Fruit fly (Drosophila melanogaster) whole organism, embryonic: ENCODE data around the gene fz4.

Source experiments
- Antp ChIP-seq: fragments of 200-800 bp; sonication (Bioruptor generic); optimal IDR thresholded peaks from 3 replicates; lab custom pipeline; 2016; ENCODE audit warnings: missing biosample characterization, missing genetic modification characterization
- CG10267 ChIP-seq: fragments of 200-800 bp; sonication (Bioruptor generic); optimal IDR thresholded peaks from 2 replicates; lab custom pipeline; 2018; ENCODE audit warnings: missing biosample characterization, mild to moderate bottlenecking, missing genetic modification characterization, moderate library complexity
- CG15696 ChIP-seq: fragments of 200-800 bp; sonication (Bioruptor generic); optimal IDR thresholded peaks from 2 replicates; lab custom pipeline; 2019; ENCODE audit warnings: missing biosample characterization, mild to moderate bottlenecking, missing genetic modification characterization, moderate library complexity
- CG16779 ChIP-seq: fragments of 200-800 bp; sonication (Bioruptor generic); IDR thresholded peaks from 2 replicates; pipeline ENCODE4 v1.3.6; 2022; ENCODE audit warnings: missing biosample characterization, missing genetic modification characterization
- CG1832 ChIP-seq: fragments of 200-800 bp; sonication (Bioruptor generic); optimal IDR thresholded peaks from 2 replicates; lab custom pipeline; 2017; ENCODE audit warnings: missing biosample characterization, mild to moderate bottlenecking, missing genetic modification characterization, inconsistent platforms
- CG2889 ChIP-seq: fragments of 200-800 bp; sonication (Bioruptor generic); IDR thresholded peaks from 3 replicates; pipeline ENCODE4 v1.3.6; 2022; ENCODE audit warnings: missing biosample characterization, missing genetic modification characterization
- CG30431 ChIP-seq: fragments of 200-800 bp; sonication (Bioruptor generic); optimal IDR thresholded peaks from 2 replicates; lab custom pipeline; 2017; ENCODE audit warnings: missing biosample characterization, missing genetic modification characterization
- CG3838 ChIP-seq: fragments of 200-800 bp; sonication (Bioruptor generic); optimal IDR thresholded peaks from 3 replicates; lab custom pipeline; 2016; ENCODE audit warnings: missing biosample characterization, missing genetic modification characterization
- CG3995 ChIP-seq: fragments of 200-800 bp; sonication (Bioruptor generic); optimal IDR thresholded peaks from 3 replicates; lab custom pipeline; 2016; ENCODE audit warnings: missing biosample characterization, missing genetic modification characterization
- CG4328 ChIP-seq: fragments of 200-800 bp; sonication (Bioruptor generic); optimal IDR thresholded peaks from 3 replicates; lab custom pipeline; 2017; ENCODE audit warnings: missing biosample characterization, missing genetic modification reagents, missing genetic modification characterization
- CG4617 ChIP-seq: fragments of 200-800 bp; sonication (Bioruptor generic); optimal IDR thresholded peaks from 3 replicates; lab custom pipeline; 2016; ENCODE audit warnings: missing biosample characterization, missing genetic modification characterization, borderline replicate concordance
- CG4707 ChIP-seq: fragments of 200-800 bp; sonication (Bioruptor generic); optimal IDR thresholded peaks from 2 replicates; lab custom pipeline; 2018; ENCODE audit warnings: missing biosample characterization, mild to moderate bottlenecking, missing genetic modification characterization, moderate library complexity
- CG4730 ChIP-seq: fragments of 200-800 bp; sonication (Bioruptor generic); IDR thresholded peaks from 2 replicates; pipeline ENCODE4 v1.3.6; 2022; ENCODE audit warnings: missing biosample characterization, missing genetic modification characterization
- CG4854 ChIP-seq: fragments of 200-800 bp; sonication (Bioruptor generic); optimal IDR thresholded peaks from 2 replicates; lab custom pipeline; 2016; ENCODE audit warnings: missing biosample characterization, missing genetic modification characterization, inconsistent platforms
- CG7928 ChIP-seq: fragments of 200-800 bp; sonication (Bioruptor generic); optimal IDR thresholded peaks from 2 replicates; lab custom pipeline; 2017; ENCODE audit warnings: missing biosample characterization, mild to moderate bottlenecking, missing genetic modification characterization
- Dad ChIP-seq: fragments of 200-800 bp; sonication (Bioruptor generic); optimal IDR thresholded peaks from 3 replicates; lab custom pipeline; 2016; ENCODE audit warnings: missing biosample characterization, missing genetic modification characterization
- Deaf1 ChIP-seq: fragments of 200-800 bp; optimal IDR thresholded peaks from 3 replicates; lab custom pipeline; 2019; ENCODE audit warnings: missing biosample characterization, mild to moderate bottlenecking, missing genetic modification characterization, moderate library complexity
- Dfd ChIP-seq, 2 experiments: fragments of >200 bp; optimal IDR thresholded peaks; 2 replicates each; lab custom pipeline; 2017; ENCODE audit warnings: missing biosample characterization in 2 of 2, missing genetic modification characterization in 2 of 2
- Ets97D ChIP-seq: fragments of 200-800 bp; sonication (Bioruptor generic); optimal IDR thresholded peaks from 3 replicates; lab custom pipeline; 2016; ENCODE audit warnings: missing biosample characterization, missing genetic modification characterization
- HLHmδ ChIP-seq: fragments of 200-800 bp; sonication (Bioruptor generic); optimal IDR thresholded peaks from 2 replicates; lab custom pipeline; 2018; ENCODE audit warnings: missing biosample characterization, mild to moderate bottlenecking, missing genetic modification characterization, moderate library complexity
- Hand ChIP-seq: fragments of 200-800 bp; sonication (Bioruptor generic); optimal IDR thresholded peaks from 2 replicates; lab custom pipeline; 2017; ENCODE audit warnings: mild to moderate bottlenecking, missing biosample characterization, missing genetic modification reagents, missing genetic modification characterization
- HmgD ChIP-seq: fragments of 200-800 bp; sonication (Bioruptor generic); optimal IDR thresholded peaks from 3 replicates; lab custom pipeline; 2016; ENCODE audit warnings: missing biosample characterization, missing genetic modification characterization
- Hmr ChIP-seq: fragments of 200-800 bp; sonication (Bioruptor generic); optimal IDR thresholded peaks from 3 replicates; lab custom pipeline; 2017; ENCODE audit warnings: mild to moderate bottlenecking, missing biosample characterization, missing genetic modification reagents, missing genetic modification characterization
- Hr51 ChIP-seq, 2 experiments: fragments of 200-800 bp; sonication (Bioruptor generic); optimal IDR thresholded peaks; 2 replicates in 1 of 2; 3 replicates in 1 of 2; lab custom pipeline; 2016 to 2018; ENCODE audit warnings: missing biosample characterization in 2 of 2, missing genetic modification characterization in 2 of 2, mild to moderate bottlenecking in 1 of 2, moderate library complexity in 1 of 2
- Lhr ChIP-seq: fragments of 200-800 bp; sonication (Bioruptor generic); optimal IDR thresholded peaks from 3 replicates; lab custom pipeline; 2017; ENCODE audit warnings: mild to moderate bottlenecking, missing biosample characterization, missing genetic modification reagents, missing genetic modification characterization
- MTF-1 ChIP-seq: fragments of 200-800 bp; sonication (Bioruptor generic); optimal IDR thresholded peaks from 2 replicates; lab custom pipeline; 2018; ENCODE audit warnings: missing biosample characterization, mild to moderate bottlenecking, missing genetic modification characterization, borderline replicate concordance
- Max ChIP-seq: fragments of 200-800 bp; sonication (Bioruptor generic); optimal IDR thresholded peaks from 2 replicates; lab custom pipeline; 2016; ENCODE audit warnings: missing biosample characterization, mild to moderate bottlenecking, missing genetic modification characterization
- PHDP ChIP-seq: fragments of 200-800 bp; sonication (Bioruptor generic); optimal IDR thresholded peaks from 3 replicates; lab custom pipeline; 2018; ENCODE audit warnings: missing biosample characterization, mild to moderate bottlenecking, missing genetic modification characterization, moderate library complexity
- Ravus ChIP-seq: fragments of 200-800 bp; sonication (Bioruptor generic); IDR thresholded peaks from 2 replicates; pipeline ENCODE4 v1.3.6; 2022; ENCODE audit warnings: missing biosample characterization, missing genetic modification characterization
- Sin3A ChIP-seq: fragments of >200 bp; optimal IDR thresholded peaks from 2 replicates; lab custom pipeline; 2018
- Six4 ChIP-seq: fragments of 200-800 bp; sonication (Bioruptor generic); optimal IDR thresholded peaks from 2 replicates; lab custom pipeline; 2016; ENCODE audit warnings: missing biosample characterization, missing genetic modification characterization
- Sox102F ChIP-seq: fragments of 200-800 bp; sonication (Bioruptor generic); optimal IDR thresholded peaks from 2 replicates; lab custom pipeline; 2018; ENCODE audit warnings: missing biosample characterization, mild to moderate bottlenecking, missing genetic modification characterization, moderate library complexity
- Xrp1 ChIP-seq: fragments of 200-800 bp; sonication (Bioruptor generic); IDR thresholded peaks from 2 replicates; pipeline ENCODE4 v1.3.6; 2022; ENCODE audit warnings: missing biosample characterization, missing genetic modification characterization
- ash1 ChIP-seq: fragments of 200-800 bp; sonication (Bioruptor generic); optimal IDR thresholded peaks from 2 replicates; lab custom pipeline; 2018; ENCODE audit warnings: missing biosample characterization, mild to moderate bottlenecking, missing genetic modification characterization
- crol ChIP-seq: fragments of 200-800 bp; sonication (Bioruptor generic); IDR thresholded peaks from 2 replicates; pipeline ENCODE4 v1.3.6; 2022; ENCODE audit warnings: missing biosample characterization, missing genetic modification characterization
- dimm ChIP-seq: fragments of 200-800 bp; sonication (Bioruptor generic); IDR thresholded peaks from 2 replicates; pipeline ENCODE4 v1.3.6; 2022; ENCODE audit warnings: missing biosample characterization, missing genetic modification characterization
- esg ChIP-seq: fragments of 200-800 bp; sonication (Bioruptor generic); conservative IDR thresholded peaks from 2 replicates; pipeline ENCODE4 v1.3.6; 2022; ENCODE audit warnings: missing biosample characterization, missing genetic modification characterization
- grn ChIP-seq: fragments of 200-800 bp; sonication (Bioruptor generic); optimal IDR thresholded peaks from 3 replicates; lab custom pipeline; 2017; ENCODE audit warnings: missing biosample characterization, missing genetic modification characterization
- hkb ChIP-seq, 2 experiments: fragments of 200-800 bp in 1 of 2; fragments of >200 bp in 1 of 2; sonication (Bioruptor generic) in 1 of 2; IDR thresholded peaks in 1 of 2; optimal IDR thresholded peaks in 1 of 2; 2 replicates each; pipeline versions ENCODE4 v1.3.6 to Lab custom; 2017 to 2022; ENCODE audit warnings: missing biosample characterization in 1 of 2, missing genetic modification characterization in 1 of 2
- ken ChIP-seq: fragments of 200-800 bp; sonication (Bioruptor generic); IDR thresholded peaks from 3 replicates; pipeline ENCODE4 v1.3.6; 2022; ENCODE audit warnings: missing biosample characterization, missing genetic modification characterization
- klu ChIP-seq: fragments of 200-800 bp; sonication (Bioruptor generic); IDR thresholded peaks from 2 replicates; pipeline ENCODE4 v1.3.6; 2022; ENCODE audit warnings: missing biosample characterization, missing genetic modification characterization
- mirr ChIP-seq: fragments of 200-800 bp; sonication (Bioruptor generic); optimal IDR thresholded peaks from 3 replicates; lab custom pipeline; 2018; ENCODE audit warnings: missing biosample characterization, mild to moderate bottlenecking, missing genetic modification characterization
- phol ChIP-seq: fragments of 200-800 bp; sonication (Bioruptor generic); optimal IDR thresholded peaks from 3 replicates; lab custom pipeline; 2018; ENCODE audit warnings: missing biosample characterization, mild to moderate bottlenecking, missing genetic modification characterization, moderate library complexity
- ro ChIP-seq: fragments of 200-800 bp; sonication (Bioruptor generic); IDR thresholded peaks from 2 replicates; pipeline ENCODE4 v1.3.6; 2022; ENCODE audit warnings: missing biosample characterization, missing genetic modification characterization
- sqz ChIP-seq: fragments of 200-800 bp; sonication (Bioruptor generic); optimal IDR thresholded peaks from 3 replicates; lab custom pipeline; 2018; ENCODE audit warnings: missing biosample characterization, mild to moderate bottlenecking, missing genetic modification characterization
- sr ChIP-seq: fragments of 200-800 bp; sonication (Bioruptor generic); IDR thresholded peaks from 3 replicates; pipeline ENCODE4 v1.3.6; 2022; ENCODE audit warnings: missing biosample characterization, missing genetic modification characterization
- sug ChIP-seq: fragments of 200-800 bp; optimal IDR thresholded peaks from 2 replicates; lab custom pipeline; 2019; ENCODE audit warnings: missing biosample characterization, mild to moderate bottlenecking, missing genetic modification characterization, moderate library complexity
- tup ChIP-seq: fragments of 200-800 bp; sonication (Bioruptor generic); optimal IDR thresholded peaks from 2 replicates; lab custom pipeline; 2016; ENCODE audit warnings: missing biosample characterization, mild to moderate bottlenecking, missing genetic modification characterization, moderate library complexity
- vnd ChIP-seq: fragments of 200-800 bp; sonication (Bioruptor generic); IDR thresholded peaks from 3 replicates; pipeline ENCODE4 v1.3.6; 2022; ENCODE audit warnings: missing biosample characterization, missing genetic modification characterization; ENCODE audit not compliant: partially characterized antibody
- wdn ChIP-seq: fragments of 200-800 bp; sonication (Bioruptor generic); IDR thresholded peaks from 2 replicates; pipeline ENCODE4 v1.3.6; 2022; ENCODE audit warnings: missing biosample characterization, missing genetic modification characterization
- wek ChIP-seq: fragments of 200-800 bp; sonication (Bioruptor generic); optimal IDR thresholded peaks from 3 replicates; lab custom pipeline; 2018; ENCODE audit warnings: missing biosample characterization, mild to moderate bottlenecking, missing genetic modification characterization, moderate library complexity

Gene fz4

dm6 chrX:7117729-7118128, 7.6 kb upstream of the fz4 start (continued):
- no peak for TF ChIP-seq hkb (optimal IDR thresholded peaks at IDR 0.05; lab: Kevin White, UChicago)
- TF ChIP-seq hkb (GFP tag; IDR thresholded peaks at IDR 0.05; lab: Robert Waterston, UW): peak; percentile 71
- no peak for TF ChIP-seq CG3838
- no peak for TF ChIP-seq sqz (GFP tag; lab: Kevin White, UChicago)
- no peak for TF ChIP-seq grn
- peak; percentile 55; the same call in 1 of the 3 replicates for TF ChIP-seq CG2889 (GFP tag; lab: Robert Waterston, UW)
- no peak for TF ChIP-seq Ravus
- TF ChIP-seq CG4854: peak; percentile 9
- TF ChIP-seq PHDP (tag; lab: Kevin White, UChicago): peak; percentile 57
- peak; percentile 59; the same call in 1 of the 3 replicates for TF ChIP-seq ken (GFP tag; lab: Robert Waterston, UW)
- TF ChIP-seq sug (tag; lab: Kevin White, UChicago): peak; percentile 45
- TF ChIP-seq CG15696: peak; percentile 85
- TF ChIP-seq CG3995 (GFP tag; lab: Kevin White, UChicago): no peak
- TF ChIP-seq ro: no peak
- TF ChIP-seq Six4: peak; percentile 25
- peak; percentile 46 for TF ChIP-seq tup (GFP tag; lab: Kevin White, UChicago)
- TF ChIP-seq Lhr (GFP tag; lab: Kevin White, UChicago): no peak
- TF ChIP-seq MTF-1 (GFP tag; lab: Kevin White, UChicago): peak; percentile 15
- no peak for TF ChIP-seq HLHmδ (GFP tag; lab: Kevin White, UChicago)
- peak; percentile 11 for TF ChIP-seq mirr
- peak; percentile 77 for TF ChIP-seq Xrp1 (GFP tag; lab: Robert Waterston, UW)
- peak; percentile 19 for TF ChIP-seq Deaf1 (tag; lab: Kevin White, UChicago)
- peak; percentile 24 for TF ChIP-seq CG1832
- TF ChIP-seq ash1 (GFP tag; lab: Kevin White, UChicago): no peak
- TF ChIP-seq CG4328: peak; percentile 1
- no peak for TF ChIP-seq wek (GFP tag; lab: Kevin White, UChicago)
- peak; percentile 37 for TF ChIP-seq Dad (GFP tag; lab: Kevin White, UChicago)
- no peak for TF ChIP-seq Sin3A (lab: Kevin White, UChicago)
- no peak for TF ChIP-seq Antp
- peak; percentile 38; the same call in 1 of the 2 replicates for TF ChIP-seq CG4730 (GFP tag; lab: Robert Waterston, UW)
- TF ChIP-seq Dfd (GFP tag; optimal IDR thresholded peaks at IDR 0.05; lab: Kevin White, UChicago): no peak
- TF ChIP-seq CG10267: peak; percentile 58
- TF ChIP-seq CG16779 (GFP tag; lab: Robert Waterston, UW): no peak
- TF ChIP-seq Hmr: peak; percentile 70
- peak; percentile 71 for TF ChIP-seq Hand
- no peak for TF ChIP-seq klu (GFP tag; lab: Robert Waterston, UW)
- TF ChIP-seq sr: no peak
- no peak for TF ChIP-seq CG7928
- TF ChIP-seq phol (tag; lab: Kevin White, UChicago): peak; percentile 78
- no peak for TF ChIP-seq crol (GFP tag; lab: Robert Waterston, UW)
- no peak for TF ChIP-seq Ets97D (GFP tag; lab: Kevin White, UChicago)
- peak; percentile 58 for TF ChIP-seq Sox102F (GFP tag; lab: Kevin White, UChicago)
- TF ChIP-seq dimm (GFP tag; lab: Robert Waterston, UW): no peak
- TF ChIP-seq wdn (GFP tag; lab: Robert Waterston, UW): no peak
- peak; percentile 56 for TF ChIP-seq CG30431 (GFP tag; lab: Kevin White, UChicago)
- TF ChIP-seq Hr51 (GFP tag; optimal IDR thresholded peaks at IDR 0.05; lab: Kevin White, UChicago): peak; percentile 17 to 52
- peak; percentile 40 for TF ChIP-seq CG4707 (GFP tag; lab: Kevin White, UChicago)
- peak; percentile 49; the same call in 1 of the 2 replicates for TF ChIP-seq esg
- peak; percentile 5 for TF ChIP-seq CG4617
- TF ChIP-seq Max (GFP tag; lab: Kevin White, UChicago): peak; percentile 46
- no peak for TF ChIP-seq HmgD (GFP tag; lab: Kevin White, UChicago)
- no peak for TF ChIP-seq vnd (GFP tag; lab: Robert Waterston, UW)
